Worm (Caenorhabditis elegans): ENCODE measurements around the gene T10F2.2.

T10F2.2 gene

DNA sequence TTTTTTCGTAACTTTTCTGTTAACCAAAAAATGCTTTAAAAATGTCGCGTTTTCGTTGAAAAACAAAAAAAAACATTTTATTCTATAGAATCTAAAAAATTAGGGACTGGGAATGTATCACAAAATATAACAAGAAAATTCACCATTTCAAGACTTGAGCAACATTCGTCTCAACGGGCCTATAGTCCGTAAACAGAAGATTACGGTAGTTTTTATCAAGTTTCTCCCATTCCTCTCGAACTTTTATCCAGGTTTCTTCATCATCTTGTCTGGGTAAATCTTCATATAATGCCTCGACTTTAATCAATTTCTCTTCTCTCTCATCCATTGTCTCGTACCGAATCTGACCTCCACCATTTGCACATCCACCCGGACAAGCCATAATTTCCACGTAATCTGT is 9.7 kb downstream of the T10F2.2 start:
- TF ChIP-seq unc-39 (tag; optimal IDR thresholded peaks at IDR 0.05) (no peak), aly-2 (tag; optimal IDR thresholded peaks at IDR 0.05) (no peak), dmd-4 (tag; optimal IDR thresholded peaks at IDR 0.05) (no peak), elt-1 (tag; optimal IDR thresholded peaks at IDR 0.05) (no peak), ama-1 (optimal IDR thresholded peaks at IDR 0.05) (no peak), nhr-10 (tag; optimal IDR thresholded peaks at IDR 0.05) (no peak), crh-2 (tag; optimal IDR thresholded peaks at IDR 0.05) (no peak), ZK546.5 (tag; optimal IDR thresholded peaks at IDR 0.05) (no peak), blmp-1 (tag; optimal IDR thresholded peaks at IDR 0.05; ENCODE audit: insufficient read depth) (no peak), snpc-4 (tag; optimal IDR thresholded peaks at IDR 0.05) (no peak), nhr-25 (tag; optimal IDR thresholded peaks at IDR 0.05) (no peak), mdl-1 (tag; optimal IDR thresholded peaks at IDR 0.05) (no peak), sma-3 (GFP tag; optimal IDR thresholded peaks at IDR 0.05) (no peak), peb-1 (tag; optimal IDR thresholded peaks at IDR 0.05) (no peak), alr-1 (tag; optimal IDR thresholded peaks at IDR 0.05) (no peak)

DNA sequence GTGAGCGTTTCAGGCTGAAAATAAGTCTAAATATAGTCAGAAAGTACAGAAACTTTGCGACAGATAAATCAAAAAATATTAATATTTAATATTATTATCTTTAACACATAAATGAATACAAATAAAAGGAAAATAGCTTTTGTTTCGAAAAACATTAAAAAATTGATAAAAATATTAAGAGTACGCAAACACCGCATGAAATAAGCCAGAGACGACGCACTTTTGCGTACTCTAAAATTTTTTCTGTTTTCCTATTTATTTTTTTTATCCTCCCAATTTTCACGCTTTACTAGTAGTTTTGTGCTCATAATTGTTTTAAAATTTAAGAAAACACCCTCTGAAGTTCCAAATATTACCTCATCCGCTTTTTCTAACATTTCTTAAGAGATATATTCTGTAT is 12.0 kb downstream of the T10F2.2 start, which contains the start of the genes rbm-42 and grwd-1:
Gene rbm-42, minus strand, starts transcription at position 93 of the 400 bp plus-strand sequence.
Gene grwd-1, plus strand, starts transcription at position 328 of the 400 bp plus-strand sequence.
- peak; percentile 80 for TF ChIP-seq unc-55 (GFP tag; optimal IDR thresholded peaks at IDR 0.05)
- no peak for TF ChIP-seq fos-1 (tag; optimal IDR thresholded peaks at IDR 0.05)
- peak; percentile 21 for TF ChIP-seq crh-2 (tag; optimal IDR thresholded peaks at IDR 0.05)
- TF ChIP-seq C34F6.9 (tag; optimal IDR thresholded peaks at IDR 0.05) = peak; percentile 64
- no peak for TF ChIP-seq nhr-11 (tag; optimal IDR thresholded peaks at IDR 0.05)
- TF ChIP-seq lsy-2 (tag; optimal IDR thresholded peaks at IDR 0.05) = peak in 1 of 2 experiments; percentile 54

DNA sequence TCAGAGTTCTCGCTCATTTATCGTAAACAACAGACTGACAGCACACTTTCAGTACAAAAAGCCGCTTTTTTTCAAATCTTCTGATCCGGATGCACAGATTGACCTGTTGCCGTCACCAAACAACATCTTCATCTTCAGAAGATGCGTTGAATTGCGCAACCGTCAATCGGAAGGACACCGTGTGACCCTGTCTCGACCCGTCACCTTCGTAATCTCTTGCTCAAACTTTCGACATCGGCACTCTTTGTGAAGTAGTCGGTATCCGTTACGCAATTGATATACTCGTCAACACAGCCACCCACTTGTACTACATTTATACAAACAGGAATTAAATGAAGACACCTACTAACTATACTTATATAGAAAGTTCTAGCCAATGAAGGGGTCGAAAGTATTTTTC is 14.1 kb downstream of the T10F2.2 start:
- TF ChIP-seq mbf-1 (tag; optimal IDR thresholded peaks at IDR 0.05) (no peak), unc-55 (GFP tag; optimal IDR thresholded peaks at IDR 0.05) (no peak), ceh-16 (tag; optimal IDR thresholded peaks at IDR 0.05) (no peak), aly-2 (tag; optimal IDR thresholded peaks at IDR 0.05) (no peak), C34F6.9 (tag; optimal IDR thresholded peaks at IDR 0.05) (no peak), Y55F3AM.14 (GFP tag; optimal IDR thresholded peaks at IDR 0.05) (no peak), nhr-237 (tag; optimal IDR thresholded peaks at IDR 0.05) (no peak), ZK546.5 (tag; optimal IDR thresholded peaks at IDR 0.05) (no peak), crh-2 (tag; optimal IDR thresholded peaks at IDR 0.05) (no peak), sma-9 (GFP tag; optimal IDR thresholded peaks at IDR 0.05) (no peak), sma-9 (tag; optimal IDR thresholded peaks at IDR 0.05) (no peak), ztf-11 (tag; optimal IDR thresholded peaks at IDR 0.05) (no peak), nhr-12 (tag; optimal IDR thresholded peaks at IDR 0.05) (no peak)

DNA sequence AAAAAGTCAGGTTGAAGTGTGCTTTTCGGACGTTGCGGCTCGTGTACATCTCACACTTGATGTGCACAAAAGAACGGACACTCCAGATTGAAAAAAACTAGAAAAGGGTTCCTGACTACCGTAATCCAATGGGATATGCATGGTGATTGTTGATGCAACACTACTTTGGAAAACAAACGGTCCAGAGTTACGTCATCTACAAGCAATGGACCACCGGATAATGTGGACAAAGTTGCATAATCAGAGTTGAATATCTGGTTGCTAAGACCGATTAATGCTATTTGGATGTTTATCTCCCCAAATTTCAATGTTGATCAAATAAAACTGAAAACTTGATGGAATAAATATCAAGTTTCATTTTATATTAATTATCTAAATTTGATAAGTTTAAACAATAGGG is 15.1 kb downstream of the T10F2.2 start:
- no peak for TF ChIP-seq R02D3.7 (tag; optimal IDR thresholded peaks at IDR 0.05)
- no peak for TF ChIP-seq aly-2 (tag; optimal IDR thresholded peaks at IDR 0.05)
- no peak for TF ChIP-seq F13H6.1 (tag; optimal IDR thresholded peaks at IDR 0.05)
- no peak for TF ChIP-seq ztf-1 (GFP tag; conservative IDR thresholded peaks at IDR 0.05)
- no peak for TF ChIP-seq ZK546.5 (tag; optimal IDR thresholded peaks at IDR 0.05)
- no peak for TF ChIP-seq peb-1 (tag; optimal IDR thresholded peaks at IDR 0.05)

DNA sequence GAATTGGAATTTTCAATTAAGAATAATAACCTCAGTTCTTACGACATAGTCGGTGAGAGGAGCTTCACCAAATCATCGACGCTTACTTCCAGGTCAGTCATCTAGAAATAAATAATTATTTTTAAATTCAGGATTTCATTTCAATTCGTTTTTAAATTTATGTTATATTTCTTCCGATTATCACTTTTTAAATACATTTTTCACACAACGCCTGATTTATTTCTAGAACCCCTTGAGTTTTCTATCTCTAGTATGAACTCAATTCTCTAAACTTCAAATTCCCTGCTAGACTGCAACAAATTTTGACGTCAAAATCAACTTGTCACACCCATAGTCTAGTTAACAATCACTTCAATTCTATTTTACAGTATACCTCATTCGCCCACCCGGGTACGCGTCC is 15.6 kb downstream of the T10F2.2 start, which contains the start of gene Y54H5A.2:
Gene Y54H5A.2, minus strand, starts transcription at position 101 of the 400 bp plus-strand sequence.
- TF ChIP-seq ceh-82 (tag; optimal IDR thresholded peaks at IDR 0.05) = no peak
- no peak for TF ChIP-seq unc-55 (GFP tag; optimal IDR thresholded peaks at IDR 0.05)
- TF ChIP-seq nhr-129 (tag; optimal IDR thresholded peaks at IDR 0.05) = no peak
- TF ChIP-seq elt-1 (tag; optimal IDR thresholded peaks at IDR 0.05) = no peak
- no peak for TF ChIP-seq blmp-1 (tag; optimal IDR thresholded peaks at IDR 0.05; ENCODE audit: insufficient read depth)
- TF ChIP-seq skn-1 (tag; optimal IDR thresholded peaks at IDR 0.05) = no peak

DNA sequence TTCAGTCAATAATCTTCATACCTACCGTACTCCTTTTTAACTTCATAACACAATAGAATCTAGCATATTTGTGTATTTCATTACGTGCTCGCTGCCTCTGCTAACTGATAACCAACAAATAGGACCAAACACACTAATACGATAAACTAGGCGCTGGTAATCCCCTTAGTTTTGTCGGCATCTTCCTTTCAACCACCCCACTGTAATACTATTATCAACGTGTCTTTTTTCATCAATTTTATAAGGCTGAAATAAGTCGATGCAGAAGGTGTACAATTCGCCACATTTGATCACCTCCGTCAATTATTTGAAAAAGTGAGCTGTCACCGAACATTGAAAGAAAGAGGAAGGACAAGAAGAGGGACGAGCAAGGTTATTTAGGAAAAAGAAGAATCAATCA is 17.7 kb downstream of the T10F2.2 start:
- TF ChIP-seq F13H6.1 (tag; optimal IDR thresholded peaks at IDR 0.05) (no peak), ztf-4 (tag; optimal IDR thresholded peaks at IDR 0.05) (no peak), nhr-25 (tag; optimal IDR thresholded peaks at IDR 0.05) (no peak), sma-9 (GFP tag; optimal IDR thresholded peaks at IDR 0.05) (no peak), sma-9 (tag; optimal IDR thresholded peaks at IDR 0.05) (no peak), sma-3 (GFP tag; optimal IDR thresholded peaks at IDR 0.05) (no peak), nhr-12 (tag; optimal IDR thresholded peaks at IDR 0.05) (no peak), nhr-10 (tag; optimal IDR thresholded peaks at IDR 0.05) (no peak), nhr-77 (tag; optimal IDR thresholded peaks at IDR 0.05) (no peak), skn-1 (tag; optimal IDR thresholded peaks at IDR 0.05) (no peak), ztf-11 (tag; optimal IDR thresholded peaks at IDR 0.05) (no peak), nhr-6 (tag; optimal IDR thresholded peaks at IDR 0.05) (no peak), fos-1 (tag; optimal IDR thresholded peaks at IDR 0.05) (no peak)

Measured in whole organism, L2 larva.